Worm (Caenorhabditis elegans): Measurements from ENCODE around the gene spp-22.
A peak's percentile ranks its signal among the peaks of the same experiment; 100 is the strongest.

spp-22 gene

ce11 chrX:7193894-7194614 is 17.5 kb upstream of the spp-22 start, which contains the start of gene dnj-7 (continued):
- TF ChIP-seq nhr-28 (tag; optimal IDR thresholded peaks at IDR 0.05), result no peak
- peak; percentile 26 for TF ChIP-seq lsy-2 (tag; optimal IDR thresholded peaks at IDR 0.05)
- TF ChIP-seq nhr-12 (tag; optimal IDR thresholded peaks at IDR 0.05), result no peak
- no peak for TF ChIP-seq mab-5 (tag; optimal IDR thresholded peaks at IDR 0.05)
- TF ChIP-seq bed-3 (GFP tag; optimal IDR thresholded peaks at IDR 0.05), result no peak

DNA sequence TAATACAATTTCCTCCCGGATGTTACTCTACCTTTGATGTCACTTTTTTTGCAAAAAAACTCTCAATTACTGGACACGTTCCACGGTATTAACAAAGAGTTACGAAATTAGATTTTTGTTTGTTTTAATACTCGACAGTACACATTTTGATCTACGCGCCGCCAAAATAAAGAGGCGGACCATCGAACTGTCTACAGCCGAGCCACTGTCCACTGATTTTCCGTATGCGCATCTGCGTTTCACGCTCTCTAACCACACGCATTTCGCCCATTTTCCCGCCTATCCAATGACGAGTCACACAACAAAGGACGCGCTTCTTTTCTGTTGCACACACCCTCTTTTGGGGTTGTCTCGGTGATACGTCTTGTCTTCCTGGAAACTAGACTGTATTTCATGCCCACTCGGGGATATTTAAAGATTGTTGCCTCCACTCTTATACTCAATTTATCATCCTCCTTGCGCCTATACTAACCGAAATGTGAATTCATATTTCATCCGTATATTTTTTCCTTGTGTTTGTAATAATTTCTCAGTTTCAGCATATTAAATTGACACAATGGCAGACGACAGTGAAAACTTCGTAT is 11.6 kb upstream of the spp-22 start, which contains the start of gene C55B6.1:
TSS of gene C55B6.1 (plus strand) at position 534 of the 584 bp plus-strand sequence.
- TF ChIP-seq sptf-1 (tag; optimal IDR thresholded peaks at IDR 0.05) (no peak), drap-1 (GFP tag; optimal IDR thresholded peaks at IDR 0.05) (no peak), ztf-11 (tag; optimal IDR thresholded peaks at IDR 0.05) (no peak), mls-2 (tag; optimal IDR thresholded peaks at IDR 0.05) (no peak), tbx-8 (GFP tag; optimal IDR thresholded peaks at IDR 0.05) (no peak), zip-8 (tag; optimal IDR thresholded peaks at IDR 0.05) (no peak), nhr-2 (tag; optimal IDR thresholded peaks at IDR 0.05) (no peak), flh-1 (GFP tag; optimal IDR thresholded peaks at IDR 0.05) (no peak), ceh-83 (GFP tag; optimal IDR thresholded peaks at IDR 0.05) (no peak), ces-1 (GFP tag; optimal IDR thresholded peaks at IDR 0.05) (no peak), M03D4.4 (tag; optimal IDR thresholded peaks at IDR 0.05) (no peak), unc-62 (GFP tag; optimal IDR thresholded peaks at IDR 0.05) (no peak), ham-2 (GFP tag; optimal IDR thresholded peaks at IDR 0.05) (no peak), nhr-76 (tag; optimal IDR thresholded peaks at IDR 0.05) (no peak), lin-13 (tag; optimal IDR thresholded peaks at IDR 0.05) (no peak), elt-3 (tag; optimal IDR thresholded peaks at IDR 0.05) (no peak)

- TF ChIP-seq ztf-11 (tag; optimal IDR thresholded peaks at IDR 0.05) (no peak), unc-120 (tag; optimal IDR thresholded peaks at IDR 0.05; ENCODE audit: poor library complexity, severe bottlenecking) (no peak), flh-1 (GFP tag; optimal IDR thresholded peaks at IDR 0.05) (no peak), lin-13 (tag; optimal IDR thresholded peaks at IDR 0.05) (no peak), ceh-39 (tag; optimal IDR thresholded peaks at IDR 0.05) (no peak), ham-2 (GFP tag; optimal IDR thresholded peaks at IDR 0.05) (no peak), snpc-4 (tag; optimal IDR thresholded peaks at IDR 0.05) (no peak), mls-2 (tag; optimal IDR thresholded peaks at IDR 0.05) (no peak), blmp-1 (tag; optimal IDR thresholded peaks at IDR 0.05) (no peak), cnd-1 (tag; optimal IDR thresholded peaks at IDR 0.05) (no peak), nhr-12 (tag; optimal IDR thresholded peaks at IDR 0.05) (no peak), nhr-237 (tag; optimal IDR thresholded peaks at IDR 0.05) (no peak), lin-32 (GFP tag; optimal IDR thresholded peaks at IDR 0.05) (no peak), M03D4.4 (tag; optimal IDR thresholded peaks at IDR 0.05) (no peak), ces-1 (GFP tag; optimal IDR thresholded peaks at IDR 0.05) (no peak)
Observed at ce11 chrX:7200475-7200874, 11.0 kb upstream of the spp-22 start.

- TF ChIP-seq nhr-12 (tag; optimal IDR thresholded peaks at IDR 0.05) (no peak), zip-8 (tag; optimal IDR thresholded peaks at IDR 0.05) (peak; percentile 95), mep-1 (tag; optimal IDR thresholded peaks at IDR 0.05) (no peak), nhr-237 (tag; optimal IDR thresholded peaks at IDR 0.05) (no peak), hlh-1 (tag; optimal IDR thresholded peaks at IDR 0.05) (no peak)
Observed at ce11 chrX:7204175-7204574, 7.3 kb upstream of the spp-22 start.

DNA sequence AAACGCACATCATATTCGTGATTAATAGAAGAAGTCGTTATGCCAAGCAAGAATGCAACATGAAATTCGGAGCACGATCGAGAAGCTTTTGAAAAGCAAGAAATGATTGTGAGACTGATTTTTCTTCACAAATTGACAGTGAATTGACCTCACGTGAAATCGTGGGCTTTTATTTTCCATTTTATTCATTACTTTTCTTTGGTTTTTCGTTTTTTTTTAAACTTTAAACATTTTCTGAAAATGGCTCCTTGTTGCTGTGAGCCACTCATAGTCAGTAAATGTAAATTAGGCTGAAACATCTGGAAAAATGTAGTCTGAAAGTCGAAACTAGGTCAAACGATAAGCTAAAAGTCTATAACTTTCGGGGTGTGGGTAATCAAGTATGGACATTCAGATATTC is 6.3 kb upstream of the spp-22 start, which contains the start of gene C55B6.5:
TSS of gene C55B6.5 (minus strand) at position 101 of the 400 bp plus-strand sequence.
- TF ChIP-seq nhr-237 (tag; optimal IDR thresholded peaks at IDR 0.05) (no peak), unc-120 (tag; optimal IDR thresholded peaks at IDR 0.05; ENCODE audit: poor library complexity, severe bottlenecking) (no peak), lin-13 (tag; optimal IDR thresholded peaks at IDR 0.05) (no peak), pha-4 (tag; optimal IDR thresholded peaks at IDR 0.05) (no peak), ces-1 (GFP tag; optimal IDR thresholded peaks at IDR 0.05) (no peak), unc-39 (tag; optimal IDR thresholded peaks at IDR 0.05) (no peak)

Measured in whole organism, mixed stage, embryonic.